Worm (Caenorhabditis elegans) whole organism, L2 larva: ENCODE measurements around the gene srbc-19.

Source experiments
- C34F6.9 ChIP-seq: fragments of 150-350 bp; optimal IDR thresholded peaks from 2 replicates; lab custom pipeline; 2014; ENCODE audit warnings: missing biosample characterization, missing genetic modification characterization
- F13H6.1 ChIP-seq: sonication (generic microtip); optimal IDR thresholded peaks from 2 replicates; lab custom pipeline; 2016; ENCODE audit warnings: missing genetic modification characterization, missing compliant biosample characterization
- R02D3.7 ChIP-seq: fragments of 150-350 bp; optimal IDR thresholded peaks from 2 replicates; lab custom pipeline; 2014; ENCODE audit warnings: missing biosample characterization, missing genetic modification characterization
- Y55F3AM.14 ChIP-seq: fragments of 200-800 bp; sonication (Bioruptor generic); optimal IDR thresholded peaks from 2 replicates; lab custom pipeline; 2018; ENCODE audit warnings: mild to moderate bottlenecking, missing genetic modification characterization, missing compliant biosample characterization
- ZK546.5 ChIP-seq: sonication (generic microtip); optimal IDR thresholded peaks from 2 replicates; lab custom pipeline; 2017; ENCODE audit warnings: missing biosample characterization, missing genetic modification characterization
- alr-1 ChIP-seq: fragments of 150-350 bp; optimal IDR thresholded peaks from 2 replicates; lab custom pipeline; 2014; ENCODE audit warnings: missing biosample characterization, missing genetic modification characterization
- blmp-1 ChIP-seq: sonication (generic microtip); optimal IDR thresholded peaks from 2 replicates; lab custom pipeline; 2017; ENCODE audit warnings: missing genetic modification characterization, mild to moderate bottlenecking, missing compliant biosample characterization, antibody characterized with exemption, moderate library complexity; ENCODE audit not compliant: insufficient read depth
- ceh-16 ChIP-seq: fragments of 150-350 bp; optimal IDR thresholded peaks from 2 replicates; lab custom pipeline; 2014; ENCODE audit warnings: missing biosample characterization, missing genetic modification characterization
- crh-2 ChIP-seq: sonication (generic microtip); optimal IDR thresholded peaks from 2 replicates; lab custom pipeline; 2017; ENCODE audit warnings: missing biosample characterization, missing genetic modification characterization
- egl-27 ChIP-seq: sonication (generic microtip); optimal IDR thresholded peaks from 3 replicates; lab custom pipeline; 2017; ENCODE audit warnings: missing biosample characterization, missing genetic modification reagents, missing genetic modification characterization
- elt-3 ChIP-seq: sonication (generic microtip); optimal IDR thresholded peaks from 2 replicates; lab custom pipeline; 2017; ENCODE audit warnings: missing biosample characterization, missing genetic modification characterization
- fos-1 ChIP-seq: fragments of 150-350 bp; optimal IDR thresholded peaks from 2 replicates; lab custom pipeline; 2014; ENCODE audit warnings: missing biosample characterization, missing genetic modification characterization
- gmeb-1 ChIP-seq: fragments of 150-350 bp; optimal IDR thresholded peaks from 2 replicates; lab custom pipeline; 2014; ENCODE audit warnings: missing biosample characterization, missing genetic modification characterization
- lin-11 ChIP-seq: fragments of 150-350 bp; sonication (generic microtip); optimal IDR thresholded peaks from 2 replicates; lab custom pipeline; 2014; ENCODE audit warnings: missing biosample characterization, missing genetic modification characterization, inconsistent platforms, mixed read lengths
- lsy-2 ChIP-seq, 2 experiments: fragments of 150-350 bp in 1 of 2; sonication (generic microtip) in 1 of 2; optimal IDR thresholded peaks; 2 replicates each; lab custom pipeline; 2014 to 2017; ENCODE audit warnings: missing biosample characterization in 2 of 2, missing genetic modification characterization in 2 of 2
- mbf-1 ChIP-seq: sonication (generic microtip); optimal IDR thresholded peaks from 2 replicates; lab custom pipeline; 2017; ENCODE audit warnings: missing biosample characterization, missing genetic modification characterization
- mdl-1 ChIP-seq, 2 experiments: fragments of 150-350 bp in 1 of 2; sonication (generic microtip) in 1 of 2; optimal IDR thresholded peaks; 2 replicates each; lab custom pipeline; 2017; ENCODE audit warnings: missing biosample characterization in 2 of 2, missing genetic modification characterization in 2 of 2
- nhr-10 ChIP-seq: sonication (generic microtip); optimal IDR thresholded peaks from 2 replicates; lab custom pipeline; 2017; ENCODE audit warnings: missing biosample characterization, missing genetic modification characterization
- nhr-12 ChIP-seq: fragments of 150-350 bp; optimal IDR thresholded peaks from 2 replicates; lab custom pipeline; 2014; ENCODE audit warnings: missing biosample characterization, missing genetic modification characterization
- nhr-129 ChIP-seq: fragments of 150-350 bp; optimal IDR thresholded peaks from 2 replicates; lab custom pipeline; 2014; ENCODE audit warnings: missing biosample characterization, missing genetic modification characterization
- nhr-21 ChIP-seq: fragments of 150-350 bp; optimal IDR thresholded peaks from 2 replicates; lab custom pipeline; 2014; ENCODE audit warnings: missing biosample characterization, missing genetic modification characterization
- nhr-23 ChIP-seq: fragments of 150-350 bp; optimal IDR thresholded peaks from 2 replicates; lab custom pipeline; 2014; ENCODE audit warnings: missing biosample characterization, missing genetic modification reagents, missing genetic modification characterization
- nhr-25 ChIP-seq: fragments of 150-350 bp; sonication (generic microtip); optimal IDR thresholded peaks from 3 replicates; lab custom pipeline; 2014; ENCODE audit warnings: missing biosample characterization, missing genetic modification characterization
- nhr-77 ChIP-seq: fragments of 150-350 bp; optimal IDR thresholded peaks from 2 replicates; lab custom pipeline; 2014; ENCODE audit warnings: missing biosample characterization, missing genetic modification characterization
- peb-1 ChIP-seq: fragments of 150-350 bp; optimal IDR thresholded peaks from 2 replicates; lab custom pipeline; 2014; ENCODE audit warnings: missing biosample characterization, missing genetic modification characterization
- sem-4 ChIP-seq: fragments of 150-350 bp; optimal IDR thresholded peaks from 2 replicates; lab custom pipeline; 2014; ENCODE audit warnings: missing biosample characterization, missing genetic modification reagents, missing genetic modification characterization
- sma-3 ChIP-seq: sonication (generic microtip); optimal IDR thresholded peaks from 2 replicates; lab custom pipeline; 2016; ENCODE audit warnings: missing genetic modification reagents, missing genetic modification characterization, missing compliant biosample characterization
- sma-9 ChIP-seq, 2 experiments: fragments of 150-350 bp in 1 of 2; sonication (generic microtip) in 1 of 2; optimal IDR thresholded peaks; 2 replicates each; lab custom pipeline; 2014 to 2016; ENCODE audit warnings: missing genetic modification characterization in 2 of 2, mild to moderate bottlenecking in 1 of 2, missing biosample characterization in 1 of 2, missing compliant biosample characterization in 1 of 2, missing genetic modification reagents in 1 of 2, moderate library complexity in 1 of 2
- snpc-4 ChIP-seq: fragments of 150-350 bp; optimal IDR thresholded peaks from 2 replicates; lab custom pipeline; 2014; ENCODE audit warnings: missing biosample characterization, missing genetic modification characterization
- unc-55 ChIP-seq: fragments of 150-350 bp; sonication (generic microtip); optimal IDR thresholded peaks from 3 replicates; lab custom pipeline; 2014; ENCODE audit warnings: missing biosample characterization, missing genetic modification reagents, missing genetic modification characterization
- unc-62 ChIP-seq: fragments of 150-350 bp; optimal IDR thresholded peaks from 2 replicates; lab custom pipeline; 2014; ENCODE audit warnings: missing biosample characterization, missing genetic modification reagents, missing genetic modification characterization
- ztf-1 ChIP-seq: fragments of 200-800 bp; sonication (Bioruptor generic); conservative IDR thresholded peaks from 2 replicates; pipeline ENCODE4 v1.3.6; 2022; ENCODE audit warnings: missing genetic modification characterization, missing compliant biosample characterization
- ztf-4 ChIP-seq: fragments of 150-350 bp; optimal IDR thresholded peaks from 2 replicates; lab custom pipeline; 2014; ENCODE audit warnings: missing biosample characterization, missing genetic modification characterization

srbc-19 gene

ce11 chrV:2166679-2167078 lies at the start of gene srbc-19:
Gene srbc-19, minus strand, starts transcription at chrV:2166779.
- TF ChIP-seq mdl-1 (tag; optimal IDR thresholded peaks at IDR 0.05; lab: Kevin White, UChicago) (no peak), R02D3.7 (tag; lab: Kevin White, UChicago) (no peak), gmeb-1 (no peak), nhr-12 (no peak), snpc-4 (no peak), elt-3 (tag; lab: Kevin White, UChicago) (no peak), ztf-4 (tag; lab: Kevin White, UChicago) (no peak), mbf-1 (tag; lab: Kevin White, UChicago) (no peak)

ce11 chrV:2215352-2215751 lies 48.8 kb upstream of the srbc-19 start, which contains the start of gene nstp-8:
Gene nstp-8, plus strand, starts transcription at chrV:2215652.
- no peak for TF ChIP-seq egl-27 (tag; lab: Kevin White, UChicago)

ce11 chrV:2214428-2215038 lies 48.0 kb upstream of the srbc-19 start, which contains the start of gene nhr-184:
Gene nhr-184, minus strand, starts transcription at chrV:2214478.
- TF ChIP-seq nhr-21 (tag; lab: Kevin White, UChicago) = no peak
- TF ChIP-seq unc-62 (GFP tag; lab: Kevin White, UChicago) = no peak
- TF ChIP-seq ZK546.5 (tag; lab: Kevin White, UChicago) = no peak
- TF ChIP-seq alr-1 = no peak
- no peak for TF ChIP-seq peb-1
- TF ChIP-seq ztf-1 (GFP tag; lab: Robert Waterston, UW) = no peak
- peak; percentile 56 for TF ChIP-seq fos-1 (tag; lab: Kevin White, UChicago)
- peak; percentile 35 for TF ChIP-seq sma-9 (GFP tag; optimal IDR thresholded peaks at IDR 0.05; lab: Kevin White, UChicago)
- TF ChIP-seq sma-9 (tag; optimal IDR thresholded peaks at IDR 0.05; lab: Kevin White, UChicago) = no peak
- peak; percentile 2 for TF ChIP-seq gmeb-1
- peak; percentile 30 for TF ChIP-seq unc-55 (GFP tag; lab: Kevin White, UChicago)
- no peak for TF ChIP-seq ceh-16 (tag; lab: Kevin White, UChicago)
- TF ChIP-seq lsy-2 (tag; optimal IDR thresholded peaks at IDR 0.05; lab: Kevin White, UChicago) = peak in 1 of 2 experiments; percentile 21

ce11 chrV:2211936-2212335 lies 45.4 kb upstream of the srbc-19 start, which contains the start of gene nhr-133:
Gene nhr-133, minus strand, starts transcription at chrV:2212118.
- no peak for TF ChIP-seq ztf-4 (tag; lab: Kevin White, UChicago)
- peak; percentile 73 for TF ChIP-seq sma-9 (GFP tag; optimal IDR thresholded peaks at IDR 0.05; lab: Kevin White, UChicago)
- TF ChIP-seq sma-9 (tag; optimal IDR thresholded peaks at IDR 0.05; lab: Kevin White, UChicago) = no peak
- TF ChIP-seq crh-2 (tag; lab: Kevin White, UChicago) = peak; percentile 38
- no peak for TF ChIP-seq lin-11 (tag; lab: Kevin White, UChicago)
- TF ChIP-seq egl-27 (tag; lab: Kevin White, UChicago) = no peak
- TF ChIP-seq F13H6.1 (tag; lab: Kevin White, UChicago) = peak; percentile 3
- TF ChIP-seq fos-1 (tag; lab: Kevin White, UChicago) = peak; percentile 23
- TF ChIP-seq nhr-129 (tag; lab: Kevin White, UChicago) = peak; percentile 7

ce11 chrV:2207527-2207926 lies 40.9 kb upstream of the srbc-19 start:
- TF ChIP-seq nhr-21 (tag; lab: Kevin White, UChicago) = no peak
- TF ChIP-seq C34F6.9 = no peak
- no peak for TF ChIP-seq nhr-25 (tag; lab: Kevin White, UChicago)
- TF ChIP-seq nhr-23 (tag; lab: Kevin White, UChicago) = no peak
- TF ChIP-seq egl-27 (tag; lab: Kevin White, UChicago) = no peak
- no peak for TF ChIP-seq Y55F3AM.14
- TF ChIP-seq sma-3 = no peak
- TF ChIP-seq unc-62 (GFP tag; lab: Kevin White, UChicago) = no peak
- TF ChIP-seq blmp-1 (tag; lab: Kevin White, UChicago) = no peak
- no peak for TF ChIP-seq nhr-77 (tag; lab: Kevin White, UChicago)
- TF ChIP-seq nhr-10 (tag; lab: Kevin White, UChicago) = no peak
- no peak for TF ChIP-seq lsy-2 (tag; optimal IDR thresholded peaks at IDR 0.05; lab: Kevin White, UChicago)
- no peak for TF ChIP-seq sem-4 (tag; lab: Kevin White, UChicago)
- TF ChIP-seq mdl-1 (tag; optimal IDR thresholded peaks at IDR 0.05; lab: Kevin White, UChicago) = no peak
- no peak for TF ChIP-seq lin-11 (tag; lab: Kevin White, UChicago)
